Fruit fly (Drosophila melanogaster): ENCODE results near the gene CG10375.

The CG10375 gene

dm6 chr3R:23763015-23763414, 4.5 kb upstream of the CG10375 start, which contains the start of gene udt (continued):
- TF ChIP-seq Opbp (GFP tag; IDR thresholded peaks at IDR 0.05; ENCODE audit: partially characterized antibody) (no peak), CG7839 (tag; optimal IDR thresholded peaks at IDR 0.05) (no peak), CrebB (tag; optimal IDR thresholded peaks at IDR 0.05) (no peak), dpn (GFP tag; optimal IDR thresholded peaks at IDR 0.05) (peak in 1 of 2 experiments; percentile 13), CG17612 (GFP tag; IDR thresholded peaks at IDR 0.05) (no peak), nom (GFP tag; optimal IDR thresholded peaks at IDR 0.05) (no peak), fd64A (GFP tag; optimal IDR thresholded peaks at IDR 0.05) (no peak), slbo (GFP tag; IDR thresholded peaks at IDR 0.05) (no peak), Ada2b (GFP tag; IDR thresholded peaks at IDR 0.05) (no peak), CG6765 (GFP tag; optimal IDR thresholded peaks at IDR 0.05) (no peak), Abd-B (GFP tag; optimal IDR thresholded peaks at IDR 0.05) (peak; percentile 46), schlank (tag; optimal IDR thresholded peaks at IDR 0.05) (no peak), Dip2 (GFP tag; IDR thresholded peaks at IDR 0.05) (no peak), CG3163 (GFP tag; optimal IDR thresholded peaks at IDR 0.05) (no peak), bcd (GFP tag; optimal IDR thresholded peaks at IDR 0.05) (peak; percentile 66), ranshi (GFP tag; IDR thresholded peaks at IDR 0.05) (no peak), sim (GFP tag; IDR thresholded peaks at IDR 0.05) (no peak), Atf6 (GFP tag; IDR thresholded peaks at IDR 0.05) (no peak), rib (GFP tag; IDR thresholded peaks at IDR 0.05) (peak; percentile 34; the same call in 1 of the 2 replicates), CG13287 (GFP tag; IDR thresholded peaks at IDR 0.05; ENCODE audit: partially characterized antibody) (peak; percentile 33; the same call in 1 of the 2 replicates), slp2 (GFP tag; optimal IDR thresholded peaks at IDR 0.05) (no peak), Scr (GFP tag; IDR thresholded peaks at IDR 0.05; ENCODE audit: partially characterized antibody) (no peak), jing (GFP tag; optimal IDR thresholded peaks at IDR 0.05) (no peak), CG11695 (GFP tag; IDR thresholded peaks at IDR 0.05) (no peak), aop (GFP tag; IDR thresholded peaks at IDR 0.05) (no peak), CG14860 (GFP tag; IDR thresholded peaks at IDR 0.05; ENCODE audit: partially characterized antibody) (no peak), Sin3A (optimal IDR thresholded peaks at IDR 0.05) (no peak), mam (GFP tag; optimal IDR thresholded peaks at IDR 0.05) (peak; percentile 43), kni (GFP tag; optimal IDR thresholded peaks at IDR 0.05) (no peak), CG12391 (tag; optimal IDR thresholded peaks at IDR 0.05) (no peak), bigmax (GFP tag; optimal IDR thresholded peaks at IDR 0.05) (no peak), luna (GFP tag; optimal IDR thresholded peaks at IDR 0.05) (peak; percentile 4), tap (tag; optimal IDR thresholded peaks at IDR 0.05) (no peak), sob (GFP tag; IDR thresholded peaks at IDR 0.05) (no peak), tll (GFP tag; optimal IDR thresholded peaks at IDR 0.05) (no peak), trem (tag; optimal IDR thresholded peaks at IDR 0.05) (peak; percentile 35), zen2 (GFP tag; IDR thresholded peaks at IDR 0.05; ENCODE audit: partially characterized antibody) (no peak), CG13296 (GFP tag; optimal IDR thresholded peaks at IDR 0.05) (no peak), CG15479 (GFP tag; optimal IDR thresholded peaks at IDR 0.05) (no peak), CG2712 (tag; optimal IDR thresholded peaks at IDR 0.05) (peak; percentile 13), CG12769 (tag; optimal IDR thresholded peaks at IDR 0.05) (no peak), al (GFP tag; IDR thresholded peaks at IDR 0.05) (no peak), CG43689 (GFP tag; IDR thresholded peaks at IDR 0.05) (no peak), ara (GFP tag; IDR thresholded peaks at IDR 0.05) (peak; percentile 38; the same call in 1 of the 2 replicates), CG12155 (GFP tag; optimal IDR thresholded peaks at IDR 0.05) (peak; percentile 14), hb (GFP tag; IDR thresholded peaks at IDR 0.05; ENCODE audit: partially characterized antibody) (no peak), phol (tag; optimal IDR thresholded peaks at IDR 0.05) (peak; percentile 20), hkb (optimal IDR thresholded peaks at IDR 0.05) (no peak), hkb (GFP tag; IDR thresholded peaks at IDR 0.05) (no peak), vfl (GFP tag; optimal IDR thresholded peaks at IDR 0.05) (no peak), Asciz (GFP tag; optimal IDR thresholded peaks at IDR 0.05) (no peak), zf30C (GFP tag; optimal IDR thresholded peaks at IDR 0.05) (no peak)

Data from whole organism, embryonic.